Fruit fly (Drosophila melanogaster) whole organism, embryonic: ENCODE results near the gene PIG-Q.

Experiments
- Adf1 ChIP-seq: fragments of 200-800 bp; sonication (Bioruptor generic); IDR thresholded peaks from 2 replicates; pipeline ENCODE4 v1.3.6; 2022; ENCODE audit warnings: missing biosample characterization, missing genetic modification characterization
- Aef1 ChIP-seq: fragments of 200-800 bp; sonication (Bioruptor generic); IDR thresholded peaks from 3 replicates; pipeline ENCODE4 v1.3.6; 2022; ENCODE audit warnings: missing biosample characterization, missing genetic modification characterization
- BtbVII ChIP-seq: fragments of 200-800 bp; sonication (Bioruptor generic); optimal IDR thresholded peaks from 3 replicates; lab custom pipeline; 2017; ENCODE audit warnings: missing biosample characterization, mild to moderate bottlenecking, missing genetic modification characterization
- CG10565 ChIP-seq: fragments of 200-800 bp; sonication (Bioruptor generic); optimal IDR thresholded peaks from 3 replicates; lab custom pipeline; 2016; ENCODE audit warnings: missing biosample characterization, mild to moderate bottlenecking, missing genetic modification characterization
- CG10979 ChIP-seq: fragments of 200-800 bp; sonication (Bioruptor generic); optimal IDR thresholded peaks from 2 replicates; lab custom pipeline; 2018; ENCODE audit warnings: missing biosample characterization, mild to moderate bottlenecking, missing genetic modification characterization, moderate library complexity
- CG11696 ChIP-seq: fragments of 200-800 bp; sonication (Bioruptor generic); IDR thresholded peaks from 2 replicates; pipeline ENCODE4 v1.3.6; 2022; ENCODE audit warnings: missing biosample characterization, missing genetic modification characterization
- CG1233 ChIP-seq: fragments of 200-800 bp; sonication (Bioruptor generic); optimal IDR thresholded peaks from 4 replicates; lab custom pipeline; 2018; ENCODE audit warnings: missing biosample characterization, mild to moderate bottlenecking, missing genetic modification characterization
- CG14441 ChIP-seq: fragments of 200-800 bp; sonication (Bioruptor generic); IDR thresholded peaks from 2 replicates; pipeline ENCODE4 v1.3.6; 2022; ENCODE audit warnings: missing biosample characterization, missing genetic modification characterization
- CG15073 ChIP-seq: fragments of 200-800 bp; sonication (Bioruptor generic); optimal IDR thresholded peaks from 2 replicates; lab custom pipeline; 2016; ENCODE audit warnings: missing biosample characterization, missing genetic modification characterization
- CG15514 ChIP-seq: fragments of 200-800 bp; sonication (Bioruptor generic); optimal IDR thresholded peaks from 3 replicates; lab custom pipeline; 2017; ENCODE audit warnings: missing biosample characterization, missing genetic modification characterization, mild to moderate bottlenecking, moderate library complexity, missing genetic modification reagents
- CG3847 ChIP-seq: fragments of 200-800 bp; sonication (Bioruptor generic); IDR thresholded peaks from 2 replicates; pipeline ENCODE4 v1.3.6; 2022; ENCODE audit warnings: missing biosample characterization, missing genetic modification characterization
- CG4707 ChIP-seq: fragments of 200-800 bp; sonication (Bioruptor generic); optimal IDR thresholded peaks from 2 replicates; lab custom pipeline; 2018; ENCODE audit warnings: missing biosample characterization, mild to moderate bottlenecking, missing genetic modification characterization, moderate library complexity
- CG7556 ChIP-seq: fragments of 200-800 bp; sonication (Bioruptor generic); optimal IDR thresholded peaks from 2 replicates; lab custom pipeline; 2017; ENCODE audit warnings: missing biosample characterization, mild to moderate bottlenecking, missing genetic modification characterization
- CG9215 ChIP-seq: fragments of 200-800 bp; sonication (Bioruptor generic); IDR thresholded peaks from 2 replicates; pipeline ENCODE4 v1.3.6; 2022; ENCODE audit warnings: missing biosample characterization, missing genetic modification characterization
- CG9797 ChIP-seq: fragments of 200-800 bp; sonication (Bioruptor generic); optimal IDR thresholded peaks from 3 replicates; lab custom pipeline; 2018; ENCODE audit warnings: missing biosample characterization, mild to moderate bottlenecking, missing genetic modification characterization
- D ChIP-seq, 2 experiments: fragments of 200-800 bp in 1 of 2; fragments of >200 bp in 1 of 2; sonication (Bioruptor generic) in 1 of 2; optimal IDR thresholded peaks; 2 replicates in 1 of 2; 3 replicates in 1 of 2; lab custom pipeline; 2017; ENCODE audit warnings: mild to moderate bottlenecking in 1 of 2, missing biosample characterization in 1 of 2, missing genetic modification characterization in 1 of 2, missing genetic modification reagents in 1 of 2
- Dek ChIP-seq: fragments of 200-800 bp; sonication (Bioruptor generic); optimal IDR thresholded peaks from 3 replicates; lab custom pipeline; 2019; ENCODE audit warnings: missing biosample characterization, mild to moderate bottlenecking, missing genetic modification characterization, moderate library complexity
- Fer2 ChIP-seq: fragments of 200-800 bp; sonication (Bioruptor generic); optimal IDR thresholded peaks from 2 replicates; lab custom pipeline; 2018; ENCODE audit warnings: missing biosample characterization, mild to moderate bottlenecking, missing genetic modification characterization, moderate library complexity
- Hr3 ChIP-seq: fragments of 200-800 bp; sonication (Bioruptor generic); optimal IDR thresholded peaks from 3 replicates; lab custom pipeline; 2016; ENCODE audit warnings: missing biosample characterization, missing genetic modification characterization
- MTF-1 ChIP-seq: fragments of 200-800 bp; sonication (Bioruptor generic); optimal IDR thresholded peaks from 2 replicates; lab custom pipeline; 2018; ENCODE audit warnings: missing biosample characterization, mild to moderate bottlenecking, missing genetic modification characterization, borderline replicate concordance
- Med ChIP-seq: fragments of 200-800 bp; sonication (Bioruptor generic); peaks from one replicate; lab custom pipeline; 2016; ENCODE audit warnings: missing biosample characterization, missing genetic modification characterization, mild to moderate bottlenecking, inconsistent platforms, moderate library complexity
- NC2α ChIP-seq: fragments of 200-800 bp; sonication (Bioruptor generic); optimal IDR thresholded peaks from 2 replicates; lab custom pipeline; 2016; ENCODE audit warnings: missing biosample characterization, missing genetic modification characterization
- NC2β ChIP-seq: fragments of 200-800 bp; sonication (Bioruptor generic); optimal IDR thresholded peaks from 2 replicates; lab custom pipeline; 2016; ENCODE audit warnings: missing biosample characterization, missing genetic modification characterization
- Oaz ChIP-seq: fragments of 200-800 bp; sonication (Bioruptor generic); IDR thresholded peaks from 2 replicates; pipeline ENCODE4 v1.3.6; 2022; ENCODE audit warnings: missing biosample characterization, missing genetic modification characterization
- Opbp ChIP-seq: fragments of 200-800 bp; sonication (Bioruptor generic); IDR thresholded peaks from 3 replicates; pipeline ENCODE4 v1.3.6; 2022; ENCODE audit warnings: missing biosample characterization, missing genetic modification characterization; ENCODE audit not compliant: partially characterized antibody
- PHDP ChIP-seq: fragments of 200-800 bp; sonication (Bioruptor generic); optimal IDR thresholded peaks from 3 replicates; lab custom pipeline; 2018; ENCODE audit warnings: missing biosample characterization, mild to moderate bottlenecking, missing genetic modification characterization, moderate library complexity
- Trl ChIP-seq, 3 experiments: fragments of >200 bp in 2 of 3; fragments of 200-800 bp in 1 of 3; sonication (Bioruptor generic) in 1 of 3; optimal IDR thresholded peaks; 2 replicates in 1 of 3; 3 replicates in 2 of 3; lab custom pipeline; 2016 to 2017; ENCODE audit warnings: missing biosample characterization in 1 of 3, missing genetic modification characterization in 1 of 3
- YL-1 ChIP-seq: fragments of 200-800 bp; sonication (Bioruptor generic); optimal IDR thresholded peaks from 3 replicates; lab custom pipeline; 2017; ENCODE audit warnings: missing biosample characterization, mild to moderate bottlenecking, missing genetic modification characterization
- caup ChIP-seq: fragments of 200-800 bp; sonication (Bioruptor generic); optimal IDR thresholded peaks from 3 replicates; lab custom pipeline; 2017; ENCODE audit warnings: missing biosample characterization, mild to moderate bottlenecking, missing genetic modification characterization, moderate library complexity; ENCODE audit not compliant: severe bottlenecking
- chif ChIP-seq, 2 experiments: fragments of 200-800 bp; sonication (Bioruptor generic); optimal IDR thresholded peaks; 3 replicates each; lab custom pipeline; 2016; ENCODE audit warnings: missing biosample characterization in 2 of 2, missing genetic modification characterization in 2 of 2
- crol ChIP-seq: fragments of 200-800 bp; sonication (Bioruptor generic); IDR thresholded peaks from 2 replicates; pipeline ENCODE4 v1.3.6; 2022; ENCODE audit warnings: missing biosample characterization, missing genetic modification characterization
- cwo ChIP-seq: fragments of 200-800 bp; sonication (Bioruptor generic); optimal IDR thresholded peaks from 3 replicates; lab custom pipeline; 2017; ENCODE audit warnings: missing biosample characterization, missing genetic modification characterization, mild to moderate bottlenecking, moderate library complexity, missing genetic modification reagents
- dati ChIP-seq: fragments of 200-800 bp; sonication (Bioruptor generic); IDR thresholded peaks from 2 replicates; pipeline ENCODE4 v1.3.6; 2022; ENCODE audit warnings: missing biosample characterization, missing genetic modification characterization
- dm ChIP-seq: fragments of 200-800 bp; sonication (Bioruptor generic); optimal IDR thresholded peaks from 3 replicates; lab custom pipeline; 2016; ENCODE audit warnings: missing biosample characterization, missing genetic modification characterization
- ems ChIP-seq: fragments of 200-800 bp; sonication (Bioruptor generic); optimal IDR thresholded peaks from 3 replicates; lab custom pipeline; 2016; ENCODE audit warnings: missing biosample characterization, missing genetic modification characterization
- gfzf ChIP-seq: fragments of 200-800 bp; sonication (Bioruptor generic); optimal IDR thresholded peaks from 2 replicates; lab custom pipeline; 2016; ENCODE audit warnings: missing biosample characterization, mild to moderate bottlenecking, missing genetic modification characterization, moderate library complexity
- her ChIP-seq: fragments of 200-800 bp; sonication (Bioruptor generic); optimal IDR thresholded peaks from 2 replicates; lab custom pipeline; 2016; ENCODE audit warnings: missing biosample characterization, missing genetic modification characterization
- inv ChIP-seq: fragments of 200-800 bp; sonication (Bioruptor generic); IDR thresholded peaks from 2 replicates; pipeline ENCODE4 v1.3.6; 2022; ENCODE audit warnings: missing biosample characterization, missing genetic modification characterization; ENCODE audit not compliant: partially characterized antibody
- nerfin-1 ChIP-seq: fragments of 200-800 bp; sonication (Bioruptor generic); optimal IDR thresholded peaks from 3 replicates; lab custom pipeline; 2019; ENCODE audit warnings: missing biosample characterization, mild to moderate bottlenecking, missing genetic modification characterization, moderate library complexity
- nom ChIP-seq: fragments of 200-800 bp; sonication (Bioruptor generic); optimal IDR thresholded peaks from 2 replicates; lab custom pipeline; 2017; ENCODE audit warnings: missing biosample characterization, missing genetic modification characterization, mild to moderate bottlenecking, moderate library complexity, missing genetic modification reagents
- pho ChIP-seq: fragments of 200-800 bp; sonication (Bioruptor generic); optimal IDR thresholded peaks from 2 replicates; lab custom pipeline; 2016; ENCODE audit warnings: missing biosample characterization, missing genetic modification characterization
- pzg ChIP-seq: fragments of 200-800 bp; sonication (Bioruptor generic); optimal IDR thresholded peaks from 3 replicates; lab custom pipeline; 2018; ENCODE audit warnings: missing biosample characterization, mild to moderate bottlenecking, missing genetic modification characterization, moderate library complexity
- scrt ChIP-seq: fragments of 200-800 bp; sonication (Bioruptor generic); optimal IDR thresholded peaks from 2 replicates; lab custom pipeline; 2018; ENCODE audit warnings: missing biosample characterization, mild to moderate bottlenecking, missing genetic modification characterization, moderate library complexity
- sob ChIP-seq: fragments of 200-800 bp; sonication (Bioruptor generic); IDR thresholded peaks from 2 replicates; pipeline ENCODE4 v1.3.6; 2022; ENCODE audit warnings: missing biosample characterization, missing genetic modification characterization
- tap ChIP-seq: fragments of 200-800 bp; optimal IDR thresholded peaks from 3 replicates; lab custom pipeline; 2019; ENCODE audit warnings: missing biosample characterization, mild to moderate bottlenecking, missing genetic modification characterization, moderate library complexity
- trem ChIP-seq: fragments of 200-800 bp; optimal IDR thresholded peaks from 3 replicates; lab custom pipeline; 2019; ENCODE audit warnings: missing biosample characterization, mild to moderate bottlenecking, missing genetic modification characterization, moderate library complexity
- vfl ChIP-seq: fragments of 200-800 bp; sonication (Bioruptor generic); optimal IDR thresholded peaks from 2 replicates; lab custom pipeline; 2016; ENCODE audit warnings: missing biosample characterization, missing genetic modification characterization

The PIG-Q gene

DNA sequence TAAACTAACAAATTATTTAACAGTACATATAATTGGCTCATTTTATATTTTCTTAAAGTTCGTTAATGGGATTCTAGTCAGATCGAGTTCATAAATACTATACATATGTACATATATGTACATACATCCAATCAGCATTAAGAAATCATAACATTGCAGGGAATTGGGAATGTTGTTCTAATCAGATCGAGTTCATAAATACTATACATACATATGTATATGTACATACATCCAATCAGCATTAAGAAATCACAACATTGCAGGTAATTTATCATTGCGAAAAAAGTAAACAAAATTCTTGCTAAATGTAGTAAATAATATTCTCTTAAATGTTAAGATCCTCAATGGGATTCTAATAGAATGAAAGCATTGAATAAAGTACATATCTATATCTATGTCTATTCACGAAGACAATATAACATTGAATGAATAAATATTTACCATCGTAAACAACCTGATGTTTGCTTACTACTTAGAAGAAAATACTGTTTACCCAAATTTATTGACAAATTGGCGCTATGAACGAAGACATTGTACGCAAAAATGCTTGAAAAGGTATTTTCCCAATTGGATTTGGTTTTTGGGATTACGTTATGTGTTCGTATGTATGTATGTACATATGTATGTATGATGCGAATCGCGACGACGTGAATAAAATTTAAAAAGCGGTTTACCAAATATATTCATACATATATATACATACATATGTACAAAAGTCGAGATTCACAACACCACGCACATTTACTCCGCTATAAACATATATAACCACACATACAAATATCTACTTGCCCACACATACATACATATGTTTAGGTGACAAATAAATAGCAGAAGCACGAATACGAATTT, 24.9 kb downstream of the PIG-Q start (continued):
- TF ChIP-seq CG4707 (peak; percentile 71), dati (GFP tag; lab: Robert Waterston, UW) (no peak), CG7556 (peak; percentile 70), scrt (GFP tag; lab: Kevin White, UChicago) (peak; percentile 80), Opbp (GFP tag; lab: Robert Waterston, UW) (no peak), vfl (GFP tag; lab: Kevin White, UChicago) (no peak), sob (GFP tag; lab: Robert Waterston, UW) (peak; percentile 81; the same call in 1 of the 2 replicates), D (optimal IDR thresholded peaks at IDR 0.05; lab: Kevin White, UChicago) (no peak), D (GFP tag; optimal IDR thresholded peaks at IDR 0.05; lab: Kevin White, UChicago) (peak; percentile 60), NC2β (GFP tag; lab: Kevin White, UChicago) (peak; percentile 34), CG11696 (GFP tag; lab: Robert Waterston, UW) (no peak), Trl (optimal IDR thresholded peaks at IDR 0.05; lab: Kevin White, UChicago) (no peak), Trl (GFP tag; optimal IDR thresholded peaks at IDR 0.05; lab: Kevin White, UChicago) (peak; percentile 78), MTF-1 (peak; percentile 89), Aef1 (GFP tag; lab: Robert Waterston, UW) (no peak), CG10979 (tag; lab: Kevin White, UChicago) (peak; percentile 47), crol (GFP tag; lab: Robert Waterston, UW) (no peak), nerfin-1 (tag; lab: Kevin White, UChicago) (peak; percentile 82), pzg (GFP tag; lab: Kevin White, UChicago) (no peak), chif (GFP tag; optimal IDR thresholded peaks at IDR 0.05; lab: Kevin White, UChicago) (peak; percentile 3 to 62), CG10565 (no peak), her (GFP tag; lab: Kevin White, UChicago) (peak; percentile 63), CG3847 (no peak), ems (GFP tag; lab: Kevin White, UChicago) (no peak), Adf1 (GFP tag; lab: Robert Waterston, UW) (peak; percentile 37; the same call in 1 of the 2 replicates), trem (peak; percentile 40), Hr3 (no peak), dm (GFP tag; lab: Kevin White, UChicago) (no peak), CG1233 (GFP tag; lab: Kevin White, UChicago) (peak; percentile 94), inv (GFP tag; lab: Robert Waterston, UW) (no peak), cwo (GFP tag; lab: Kevin White, UChicago) (peak; percentile 75), nom (GFP tag; lab: Kevin White, UChicago) (no peak), Dek (no peak), NC2α (GFP tag; lab: Kevin White, UChicago) (peak; percentile 37), BtbVII (GFP tag; lab: Kevin White, UChicago) (peak; percentile 94), Med (GFP tag; lab: Kevin White, UChicago) (peak; percentile 90), CG14441 (GFP tag; lab: Robert Waterston, UW) (no peak), Fer2 (peak; percentile 85), Oaz (GFP tag; lab: Robert Waterston, UW) (no peak), gfzf (GFP tag; lab: Kevin White, UChicago) (no peak), caup (peak; percentile 92), CG15073 (no peak), CG9215 (GFP tag; lab: Robert Waterston, UW) (no peak), pho (peak; percentile 59), PHDP (tag; lab: Kevin White, UChicago) (peak; percentile 94), CG15514 (GFP tag; lab: Kevin White, UChicago) (peak; percentile 85), tap (tag; lab: Kevin White, UChicago) (no peak), CG9797 (no peak), YL-1 (GFP tag; lab: Kevin White, UChicago) (peak; percentile 70)
